Fruit fly (Drosophila melanogaster) whole organism, embryonic: ENCODE measurements around the gene Send2.

Experiments used
- ATbp ChIP-seq: fragments of 200-800 bp; sonication (Bioruptor generic); optimal IDR thresholded peaks from 2 replicates; lab custom pipeline; 2017; ENCODE audit warnings: missing biosample characterization, mild to moderate bottlenecking, missing genetic modification characterization, missing genetic modification reagents
- Atf-2 ChIP-seq: fragments of 200-800 bp; sonication (Bioruptor generic); optimal IDR thresholded peaks from 2 replicates; lab custom pipeline; 2016; ENCODE audit warnings: missing biosample characterization, missing genetic modification characterization
- CG10147 ChIP-seq: fragments of 200-800 bp; sonication (Bioruptor generic); optimal IDR thresholded peaks from 2 replicates; lab custom pipeline; 2019; ENCODE audit warnings: missing biosample characterization, mild to moderate bottlenecking, missing genetic modification characterization, moderate library complexity
- CG11456 ChIP-seq: fragments of 200-800 bp; sonication (Bioruptor generic); IDR thresholded peaks from 3 replicates; pipeline ENCODE4 v1.3.6; 2022; ENCODE audit warnings: missing biosample characterization, missing genetic modification characterization
- CG11695 ChIP-seq: fragments of 200-800 bp; sonication (Bioruptor generic); IDR thresholded peaks from 3 replicates; pipeline ENCODE4 v1.3.6; 2022; ENCODE audit warnings: missing biosample characterization, missing genetic modification characterization
- CG14014 ChIP-seq: fragments of 200-800 bp; sonication (Bioruptor generic); IDR thresholded peaks from 2 replicates; pipeline ENCODE4 v1.3.6; 2022; ENCODE audit warnings: missing biosample characterization, missing genetic modification characterization
- CG14050 ChIP-seq: fragments of 200-800 bp; sonication (Bioruptor generic); IDR thresholded peaks from 3 replicates; pipeline ENCODE4 v1.3.6; 2022; ENCODE audit warnings: missing biosample characterization, missing genetic modification characterization
- CG14965 ChIP-seq: fragments of 200-800 bp; sonication (Bioruptor generic); optimal IDR thresholded peaks from 2 replicates; lab custom pipeline; 2016; ENCODE audit warnings: missing biosample characterization, missing genetic modification characterization, borderline replicate concordance
- CG30020 ChIP-seq: fragments of 200-800 bp; optimal IDR thresholded peaks from 2 replicates; lab custom pipeline; 2019; ENCODE audit warnings: missing biosample characterization, mild to moderate bottlenecking, missing genetic modification characterization, moderate library complexity
- CG3065 ChIP-seq: fragments of 200-800 bp; sonication (Bioruptor generic); optimal IDR thresholded peaks from 2 replicates; lab custom pipeline; 2016; ENCODE audit warnings: missing biosample characterization, missing genetic modification characterization
- CG31224 ChIP-seq: fragments of 200-800 bp; sonication (Bioruptor generic); IDR thresholded peaks from 2 replicates; pipeline ENCODE4 v1.3.6; 2022; ENCODE audit warnings: missing biosample characterization, missing genetic modification characterization
- CG32772 ChIP-seq: fragments of 200-800 bp; sonication (Bioruptor generic); IDR thresholded peaks from 2 replicates; pipeline ENCODE4 v1.3.6; 2022; ENCODE audit warnings: missing biosample characterization, missing genetic modification characterization
- CG3281 ChIP-seq: fragments of 200-800 bp; sonication (Bioruptor generic); optimal IDR thresholded peaks from 3 replicates; lab custom pipeline; 2017; ENCODE audit warnings: missing biosample characterization, mild to moderate bottlenecking, missing genetic modification characterization
- CG4404 ChIP-seq: fragments of 200-800 bp; sonication (Bioruptor generic); IDR thresholded peaks from 2 replicates; pipeline ENCODE4 v1.3.6; 2022; ENCODE audit warnings: missing biosample characterization, missing genetic modification characterization
- CG4617 ChIP-seq: fragments of 200-800 bp; sonication (Bioruptor generic); optimal IDR thresholded peaks from 3 replicates; lab custom pipeline; 2016; ENCODE audit warnings: missing biosample characterization, missing genetic modification characterization, borderline replicate concordance
- CG7745 ChIP-seq: fragments of 200-800 bp; sonication (Bioruptor generic); optimal IDR thresholded peaks from 2 replicates; lab custom pipeline; 2018; ENCODE audit warnings: missing biosample characterization, mild to moderate bottlenecking, missing genetic modification characterization, moderate library complexity
- CG9932 ChIP-seq: fragments of 200-800 bp; sonication (Bioruptor generic); IDR thresholded peaks from 2 replicates; pipeline ENCODE4 v1.3.6; 2022; ENCODE audit warnings: missing biosample characterization, missing genetic modification characterization
- CHES-1-like ChIP-seq: fragments of 200-800 bp; sonication (Bioruptor generic); optimal IDR thresholded peaks from 2 replicates; lab custom pipeline; 2016; ENCODE audit warnings: missing biosample characterization, missing genetic modification characterization
- Hey ChIP-seq: fragments of 200-800 bp; sonication (Bioruptor generic); optimal IDR thresholded peaks from 3 replicates; lab custom pipeline; 2018; ENCODE audit warnings: missing biosample characterization, mild to moderate bottlenecking, missing genetic modification characterization
- HmgZ ChIP-seq: fragments of 200-800 bp; sonication (Bioruptor generic); optimal IDR thresholded peaks from 2 replicates; lab custom pipeline; 2018; ENCODE audit warnings: missing biosample characterization, mild to moderate bottlenecking, missing genetic modification characterization
- MTF-1 ChIP-seq: fragments of 200-800 bp; sonication (Bioruptor generic); optimal IDR thresholded peaks from 2 replicates; lab custom pipeline; 2018; ENCODE audit warnings: missing biosample characterization, mild to moderate bottlenecking, missing genetic modification characterization, borderline replicate concordance
- NK7.1 ChIP-seq: fragments of 200-800 bp; sonication (Bioruptor generic); optimal IDR thresholded peaks from 3 replicates; lab custom pipeline; 2016; ENCODE audit warnings: missing biosample characterization, missing genetic modification characterization
- Nf-YB ChIP-seq: fragments of 200-800 bp; sonication (Bioruptor generic); optimal IDR thresholded peaks from 3 replicates; lab custom pipeline; 2019; ENCODE audit warnings: missing biosample characterization, mild to moderate bottlenecking, missing genetic modification characterization, moderate library complexity
- Oaz ChIP-seq: fragments of 200-800 bp; sonication (Bioruptor generic); IDR thresholded peaks from 2 replicates; pipeline ENCODE4 v1.3.6; 2022; ENCODE audit warnings: missing biosample characterization, missing genetic modification characterization
- PHDP ChIP-seq: fragments of 200-800 bp; sonication (Bioruptor generic); optimal IDR thresholded peaks from 3 replicates; lab custom pipeline; 2018; ENCODE audit warnings: missing biosample characterization, mild to moderate bottlenecking, missing genetic modification characterization, moderate library complexity
- Rfx ChIP-seq: fragments of 200-800 bp; sonication (Bioruptor generic); IDR thresholded peaks from 2 replicates; pipeline ENCODE4 v1.3.6; 2022; ENCODE audit warnings: missing biosample characterization, missing genetic modification characterization
- Usf ChIP-seq: fragments of 200-800 bp; sonication (Bioruptor generic); optimal IDR thresholded peaks from 2 replicates; lab custom pipeline; 2017; ENCODE audit warnings: missing genotype, missing biosample characterization, missing genetic modification characterization
- al ChIP-seq: fragments of 200-800 bp; sonication (Bioruptor generic); IDR thresholded peaks from 2 replicates; pipeline ENCODE4 v1.3.6; 2022; ENCODE audit warnings: missing biosample characterization, missing genetic modification characterization
- cad ChIP-seq: fragments of >200 bp; optimal IDR thresholded peaks from 2 replicates; lab custom pipeline; 2017; ENCODE audit warnings: missing biosample characterization, missing genetic modification characterization
- chinmo ChIP-seq: fragments of 200-800 bp; sonication (Bioruptor generic); IDR thresholded peaks from 4 replicates; pipeline ENCODE4 v1.3.6; 2022; ENCODE audit warnings: missing biosample characterization, missing genetic modification characterization; ENCODE audit not compliant: partially characterized antibody
- crol ChIP-seq: fragments of 200-800 bp; sonication (Bioruptor generic); IDR thresholded peaks from 2 replicates; pipeline ENCODE4 v1.3.6; 2022; ENCODE audit warnings: missing biosample characterization, missing genetic modification characterization
- cwo ChIP-seq: fragments of 200-800 bp; sonication (Bioruptor generic); optimal IDR thresholded peaks from 3 replicates; lab custom pipeline; 2017; ENCODE audit warnings: missing biosample characterization, missing genetic modification characterization, mild to moderate bottlenecking, moderate library complexity, missing genetic modification reagents
- dm ChIP-seq: fragments of 200-800 bp; sonication (Bioruptor generic); optimal IDR thresholded peaks from 3 replicates; lab custom pipeline; 2016; ENCODE audit warnings: missing biosample characterization, missing genetic modification characterization
- ems ChIP-seq: fragments of 200-800 bp; sonication (Bioruptor generic); optimal IDR thresholded peaks from 3 replicates; lab custom pipeline; 2016; ENCODE audit warnings: missing biosample characterization, missing genetic modification characterization
- fu2 ChIP-seq: fragments of 200-800 bp; sonication (Bioruptor generic); optimal IDR thresholded peaks from 2 replicates; lab custom pipeline; 2016; ENCODE audit warnings: missing biosample characterization, missing genetic modification characterization
- gce ChIP-seq: fragments of 200-800 bp; sonication (Bioruptor generic); IDR thresholded peaks from 3 replicates; pipeline ENCODE4 v1.3.6; 2022; ENCODE audit warnings: missing biosample characterization, missing genetic modification characterization
- hb ChIP-seq: fragments of 200-800 bp; sonication (Bioruptor generic); IDR thresholded peaks from 3 replicates; pipeline ENCODE4 v1.3.6; 2022; ENCODE audit warnings: missing biosample characterization, missing genetic modification characterization; ENCODE audit not compliant: partially characterized antibody
- jing ChIP-seq: fragments of 200-800 bp; sonication (Bioruptor generic); optimal IDR thresholded peaks from 2 replicates; lab custom pipeline; 2018; ENCODE audit warnings: missing biosample characterization, mild to moderate bottlenecking, missing genetic modification characterization
- mirr ChIP-seq: fragments of 200-800 bp; sonication (Bioruptor generic); optimal IDR thresholded peaks from 3 replicates; lab custom pipeline; 2018; ENCODE audit warnings: missing biosample characterization, mild to moderate bottlenecking, missing genetic modification characterization
- pho ChIP-seq: fragments of 200-800 bp; sonication (Bioruptor generic); optimal IDR thresholded peaks from 2 replicates; lab custom pipeline; 2016; ENCODE audit warnings: missing biosample characterization, missing genetic modification characterization
- phol ChIP-seq: fragments of 200-800 bp; sonication (Bioruptor generic); optimal IDR thresholded peaks from 3 replicates; lab custom pipeline; 2018; ENCODE audit warnings: missing biosample characterization, mild to moderate bottlenecking, missing genetic modification characterization, moderate library complexity
- prd ChIP-seq, 3 experiments: fragments of >200 bp in 2 of 3; fragments of 200-800 bp in 1 of 3; sonication (Bioruptor generic) in 1 of 3; optimal IDR thresholded peaks in 2 of 3; IDR thresholded peaks in 1 of 3; 2 replicates in 2 of 3; 3 replicates in 1 of 3; pipeline versions ENCODE4 v1.3.6 to Lab custom; 2017 to 2022; ENCODE audit warnings: missing biosample characterization in 1 of 3, missing genetic modification characterization in 1 of 3
- run ChIP-seq: fragments of 200-800 bp; sonication (Bioruptor generic); optimal IDR thresholded peaks from 3 replicates; lab custom pipeline; 2018; ENCODE audit warnings: missing biosample characterization, mild to moderate bottlenecking, missing genetic modification characterization
- salm ChIP-seq: fragments of 200-800 bp; sonication (Bioruptor generic); optimal IDR thresholded peaks from 2 replicates; lab custom pipeline; 2018; ENCODE audit warnings: missing biosample characterization, mild to moderate bottlenecking, missing genetic modification characterization
- sd ChIP-seq: fragments of 200-800 bp; sonication (Bioruptor generic); optimal IDR thresholded peaks from 3 replicates; lab custom pipeline; 2018; ENCODE audit warnings: missing biosample characterization, mild to moderate bottlenecking, missing genetic modification characterization, moderate library complexity
- sens-2 ChIP-seq: fragments of 200-800 bp; sonication (Bioruptor generic); IDR thresholded peaks from 2 replicates; pipeline ENCODE4 v1.3.6; 2022; ENCODE audit warnings: missing biosample characterization, missing genetic modification characterization
- sug ChIP-seq: fragments of 200-800 bp; optimal IDR thresholded peaks from 2 replicates; lab custom pipeline; 2019; ENCODE audit warnings: missing biosample characterization, mild to moderate bottlenecking, missing genetic modification characterization, moderate library complexity
- tup ChIP-seq: fragments of 200-800 bp; sonication (Bioruptor generic); optimal IDR thresholded peaks from 2 replicates; lab custom pipeline; 2016; ENCODE audit warnings: missing biosample characterization, mild to moderate bottlenecking, missing genetic modification characterization, moderate library complexity
- vfl ChIP-seq: fragments of 200-800 bp; sonication (Bioruptor generic); optimal IDR thresholded peaks from 2 replicates; lab custom pipeline; 2016; ENCODE audit warnings: missing biosample characterization, missing genetic modification characterization
- wek ChIP-seq: fragments of 200-800 bp; sonication (Bioruptor generic); optimal IDR thresholded peaks from 3 replicates; lab custom pipeline; 2018; ENCODE audit warnings: missing biosample characterization, mild to moderate bottlenecking, missing genetic modification characterization, moderate library complexity
- zfh1 ChIP-seq: fragments of 200-800 bp; sonication (Bioruptor generic); IDR thresholded peaks from 3 replicates; pipeline ENCODE4 v1.3.6; 2022; ENCODE audit warnings: missing biosample characterization, missing genetic modification characterization

Send2 gene

DNA sequence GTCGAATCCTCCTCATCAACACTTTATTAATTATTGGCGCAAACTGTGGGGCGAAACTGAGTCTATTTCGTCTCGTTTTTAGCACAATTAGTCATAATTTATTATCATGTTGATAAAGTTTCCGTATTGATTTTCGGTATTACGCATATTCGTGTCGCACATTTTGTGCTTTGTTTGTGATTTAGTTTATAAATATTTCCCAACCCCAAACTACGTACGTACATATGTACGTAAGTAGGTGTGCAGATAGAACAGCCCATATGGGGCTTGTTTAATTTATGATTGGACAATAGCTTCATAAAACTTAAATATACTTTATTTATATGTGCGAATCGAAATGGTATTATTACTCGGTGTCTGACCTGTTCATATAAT lies 48.6 kb upstream of the Send2 start (continued):
- peak; percentile 17; the same call in 1 of the 2 replicates for TF ChIP-seq CG14014 (GFP tag; lab: Robert Waterston, UW)
- TF ChIP-seq dm (GFP tag; lab: Kevin White, UChicago): no peak
- no peak for TF ChIP-seq jing (GFP tag; lab: Kevin White, UChicago)
- TF ChIP-seq zfh1 (GFP tag; lab: Robert Waterston, UW): no peak
- TF ChIP-seq CG11456 (GFP tag; lab: Robert Waterston, UW): no peak
- no peak for TF ChIP-seq sd (tag; lab: Kevin White, UChicago)
- TF ChIP-seq CG4404: no peak
- no peak for TF ChIP-seq run (tag; lab: Kevin White, UChicago)
- no peak for TF ChIP-seq salm (tag; lab: Kevin White, UChicago)
- TF ChIP-seq Hey: no peak
- no peak for TF ChIP-seq NK7.1
- no peak for TF ChIP-seq CG31224
- TF ChIP-seq CG3281 (GFP tag; lab: Kevin White, UChicago): no peak
- peak; percentile 68 for TF ChIP-seq mirr (GFP tag; lab: Kevin White, UChicago)
- no peak for TF ChIP-seq CG3065 (GFP tag; lab: Kevin White, UChicago)
- TF ChIP-seq CHES-1-like (GFP tag; lab: Kevin White, UChicago): no peak
- TF ChIP-seq CG4617 (GFP tag; lab: Kevin White, UChicago): no peak
- TF ChIP-seq fu2: no peak
- TF ChIP-seq CG7745 (tag; lab: Kevin White, UChicago): no peak
- TF ChIP-seq chinmo: 0 out of 4 replicates have a peak, but pooled peaks have one; percentile 4
- TF ChIP-seq cwo (GFP tag; lab: Kevin White, UChicago): no peak
- TF ChIP-seq al (GFP tag; lab: Robert Waterston, UW): no peak
- no peak for TF ChIP-seq phol
- TF ChIP-seq PHDP (tag; lab: Kevin White, UChicago): no peak
- no peak for TF ChIP-seq CG10147 (GFP tag; lab: Kevin White, UChicago)
- TF ChIP-seq gce: 0 out of 3 replicates have a peak, but pooled peaks have one; percentile 5
- no peak for TF ChIP-seq CG14050 (GFP tag; lab: Robert Waterston, UW)
- TF ChIP-seq pho (GFP tag; lab: Kevin White, UChicago): peak; percentile 3
- no peak for TF ChIP-seq ems (GFP tag; lab: Kevin White, UChicago)
- TF ChIP-seq ATbp: no peak
- TF ChIP-seq sug (tag; lab: Kevin White, UChicago): no peak
- no peak for TF ChIP-seq CG14965 (GFP tag; lab: Kevin White, UChicago)
- TF ChIP-seq cad: no peak
- TF ChIP-seq CG32772 (GFP tag; lab: Robert Waterston, UW): no peak
- no peak for TF ChIP-seq Atf-2 (GFP tag; lab: Kevin White, UChicago)
- no peak for TF ChIP-seq CG30020 (tag; lab: Kevin White, UChicago)
- TF ChIP-seq crol (GFP tag; lab: Robert Waterston, UW): no peak
- TF ChIP-seq Oaz: no peak
- no peak for TF ChIP-seq Nf-YB (GFP tag; lab: Kevin White, UChicago)
- TF ChIP-seq hb (GFP tag; lab: Robert Waterston, UW): no peak
- peak; percentile 1 for TF ChIP-seq wek (GFP tag; lab: Kevin White, UChicago)
- no peak for TF ChIP-seq prd (optimal IDR thresholded peaks at IDR 0.05; lab: Kevin White, UChicago)
- 0 out of 3 replicates have a peak, but pooled peaks have one; percentile 1 for TF ChIP-seq prd (GFP tag; IDR thresholded peaks at IDR 0.05; lab: Robert Waterston, UW)
- TF ChIP-seq MTF-1: peak; percentile 45
- no peak for TF ChIP-seq Usf
- TF ChIP-seq HmgZ (tag; lab: Kevin White, UChicago): no peak
- peak; percentile 20; the same call in 1 of the 3 replicates for TF ChIP-seq CG11695 (GFP tag; lab: Robert Waterston, UW)
- TF ChIP-seq vfl (GFP tag; lab: Kevin White, UChicago): no peak
- peak; percentile 29; the same call in 1 of the 2 replicates for TF ChIP-seq Rfx (GFP tag; lab: Robert Waterston, UW)
- TF ChIP-seq sens-2 (GFP tag; lab: Robert Waterston, UW): no peak
- TF ChIP-seq tup (GFP tag; lab: Kevin White, UChicago): no peak
- TF ChIP-seq CG9932: peak; percentile 32; the same call in 1 of the 2 replicates
